Worm (Caenorhabditis elegans): ENCODE data around the gene F38A6.5.

DNA sequence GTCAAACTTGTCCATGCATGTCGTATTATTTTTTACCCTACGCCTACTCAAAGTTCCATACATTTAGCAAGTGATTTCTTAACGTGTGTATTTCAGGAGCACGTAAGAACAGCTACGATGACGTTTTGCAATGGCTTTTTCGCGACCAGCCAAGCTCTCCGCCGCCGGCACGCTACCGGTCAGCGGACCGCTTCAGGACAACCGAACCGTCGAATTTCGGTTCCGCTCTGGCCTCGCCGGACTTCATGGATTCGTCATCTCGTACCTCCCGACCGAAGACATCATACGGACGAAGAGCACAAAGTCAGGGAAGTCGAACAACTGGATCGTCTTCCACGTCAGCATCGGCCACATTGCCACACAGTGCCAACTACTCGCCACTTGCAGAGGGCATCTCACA is 10.1 kb upstream of the F38A6.5 start:
- TF ChIP-seq him-1 (tag; optimal IDR thresholded peaks at IDR 0.05) (no peak), W03F9.2 (tag; optimal IDR thresholded peaks at IDR 0.05) (no peak)

Data from whole organism, L4/young adult.